Fruit fly (Drosophila melanogaster): Measurements from ENCODE around the gene Sf3b5.

The Sf3b5 gene

DNA sequence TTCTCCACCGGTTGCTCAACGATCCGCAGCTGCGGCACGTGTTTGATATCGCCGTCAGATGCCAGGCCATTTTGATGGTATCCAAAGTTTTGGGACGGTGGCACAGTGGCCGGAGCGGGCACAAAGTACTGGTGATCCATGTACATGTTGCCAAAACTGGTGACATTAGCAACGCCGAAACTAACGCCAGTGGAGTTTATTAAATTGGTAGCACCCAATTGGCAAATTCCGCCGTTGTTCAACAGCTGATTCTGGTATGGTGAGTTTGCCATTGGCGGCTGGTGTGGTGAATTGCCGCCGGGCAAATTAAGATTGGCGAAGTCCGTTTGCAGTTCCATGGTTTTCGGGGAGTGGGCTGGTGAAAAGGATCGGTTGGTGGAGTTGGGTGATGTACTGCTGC lies 31.8 kb upstream of the Sf3b5 start:
- TF ChIP-seq sv (GFP tag; optimal IDR thresholded peaks at IDR 0.05) (no peak), Hr83 (GFP tag; optimal IDR thresholded peaks at IDR 0.05; ENCODE audit: poor library complexity, severe bottlenecking) (no peak), Sp1 (GFP tag; optimal IDR thresholded peaks at IDR 0.05) (no peak), jim (GFP tag; optimal IDR thresholded peaks at IDR 0.05) (no peak), Dfd (GFP tag; optimal IDR thresholded peaks at IDR 0.05) (no peak), tai (GFP tag; optimal IDR thresholded peaks at IDR 0.05) (no peak), dsf (GFP tag; optimal IDR thresholded peaks at IDR 0.05; ENCODE audit: borderline replicate concordance) (no peak), Myc (optimal IDR thresholded peaks at IDR 0.05) (no peak), brk (GFP tag; optimal IDR thresholded peaks at IDR 0.05) (no peak), CG9705 (GFP tag; optimal IDR thresholded peaks at IDR 0.05) (no peak), woc (GFP tag; optimal IDR thresholded peaks at IDR 0.05) (no peak), N (GFP tag; optimal IDR thresholded peaks at IDR 0.05) (no peak), OdsH (GFP tag; optimal IDR thresholded peaks at IDR 0.05) (no peak), Mio (GFP tag; optimal IDR thresholded peaks at IDR 0.05) (no peak), foxo (GFP tag; optimal IDR thresholded peaks at IDR 0.05) (no peak), lola (GFP tag; optimal IDR thresholded peaks at IDR 0.05) (no peak), dmrt93B (GFP tag; optimal IDR thresholded peaks at IDR 0.05) (no peak)

DNA sequence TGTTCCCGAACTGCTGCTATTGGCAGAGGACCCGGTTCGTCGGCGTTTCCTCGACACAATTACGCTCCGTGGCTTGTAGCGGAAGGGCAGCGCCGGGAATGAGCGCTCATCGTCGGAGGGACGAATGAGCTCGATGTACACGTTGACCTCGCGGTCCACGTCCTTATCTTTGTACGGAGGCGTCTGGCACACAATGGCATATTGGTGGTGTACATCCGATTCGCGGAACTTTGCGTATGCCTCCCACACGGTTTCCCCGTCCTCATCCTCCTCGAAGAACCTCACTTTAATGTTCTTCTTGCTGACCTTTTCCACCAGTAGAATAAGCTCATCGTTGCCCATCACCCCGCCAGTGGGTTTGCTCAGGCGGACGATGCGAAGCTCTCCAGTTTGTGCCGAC lies 30.6 kb upstream of the Sf3b5 start:
- TF ChIP-seq GATAd (GFP tag; optimal IDR thresholded peaks at IDR 0.05) (no peak), ey (GFP tag; optimal IDR thresholded peaks at IDR 0.05) (no peak), Hr83 (GFP tag; optimal IDR thresholded peaks at IDR 0.05; ENCODE audit: poor library complexity, severe bottlenecking) (no peak), Myc (optimal IDR thresholded peaks at IDR 0.05) (no peak), Vsx2 (GFP tag; optimal IDR thresholded peaks at IDR 0.05; ENCODE audit: partially characterized antibody) (no peak), Sp1 (GFP tag; optimal IDR thresholded peaks at IDR 0.05) (no peak), Hnf4 (GFP tag; optimal IDR thresholded peaks at IDR 0.05) (no peak), dmrt93B (GFP tag; optimal IDR thresholded peaks at IDR 0.05) (no peak), Rel (GFP tag; optimal IDR thresholded peaks at IDR 0.05) (no peak), Rel (tag; optimal IDR thresholded peaks at IDR 0.05) (no peak), OdsH (GFP tag; optimal IDR thresholded peaks at IDR 0.05) (no peak), Abd-B (GFP tag; optimal IDR thresholded peaks at IDR 0.05) (no peak), lola (GFP tag; optimal IDR thresholded peaks at IDR 0.05) (no peak), tai (GFP tag; optimal IDR thresholded peaks at IDR 0.05) (no peak), Mio (GFP tag; optimal IDR thresholded peaks at IDR 0.05) (no peak), CrebA (GFP tag; optimal IDR thresholded peaks at IDR 0.05; ENCODE audit: borderline replicate concordance) (no peak), brk (GFP tag; optimal IDR thresholded peaks at IDR 0.05) (no peak), jim (GFP tag; optimal IDR thresholded peaks at IDR 0.05) (no peak)

DNA sequence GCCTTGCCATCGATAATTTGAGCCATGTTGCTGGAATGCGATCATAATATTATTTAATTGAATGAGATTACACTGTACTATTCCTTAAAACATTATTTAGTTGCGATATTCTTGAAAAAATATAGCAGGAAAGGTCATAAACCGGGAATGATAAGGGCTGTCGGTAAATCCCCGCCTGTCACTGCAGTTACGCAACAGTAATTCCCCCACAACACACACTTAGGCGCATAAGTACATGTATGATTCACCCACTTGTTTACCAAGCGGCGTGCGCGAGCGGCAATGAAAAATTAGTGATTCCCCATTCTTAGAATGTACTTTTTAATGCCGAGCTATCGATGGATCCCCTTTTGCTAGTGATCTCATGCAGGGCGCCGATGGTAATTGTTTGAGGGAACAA lies 28.5 kb upstream of the Sf3b5 start:
- peak; percentile 52 for TF ChIP-seq h (GFP tag; optimal IDR thresholded peaks at IDR 0.05)
- TF ChIP-seq dl (GFP tag; optimal IDR thresholded peaks at IDR 0.05; ENCODE audit: insufficient read depth in 1 of 2, partially characterized antibody in 2 of 2): no peak

DNA sequence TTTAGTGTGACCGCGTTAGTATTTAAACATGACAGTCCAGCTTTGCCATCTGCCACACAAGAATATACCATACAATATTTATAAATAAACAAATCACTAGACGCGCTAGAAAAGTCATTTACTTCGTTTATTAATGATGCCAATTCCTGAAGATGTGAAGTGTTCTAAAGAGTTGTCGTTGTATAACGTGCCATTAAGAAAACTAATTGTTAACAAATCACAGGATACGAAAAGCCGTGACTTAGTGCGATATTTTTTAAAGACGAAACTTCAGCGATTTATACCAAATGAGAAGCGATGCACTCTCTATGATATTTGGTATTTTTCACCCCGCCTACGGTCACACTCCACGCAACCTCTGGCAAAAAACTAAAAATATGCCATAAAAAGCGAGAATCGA lies 24.3 kb upstream of the Sf3b5 start, which contains the start of gene neur:
neur (minus strand) TSS at position 24 of the 400 bp plus-strand sequence.
- TF ChIP-seq br (GFP tag; optimal IDR thresholded peaks at IDR 0.05): no peak
- TF ChIP-seq GATAd (GFP tag; optimal IDR thresholded peaks at IDR 0.05): no peak
- no peak for TF ChIP-seq sage (GFP tag; optimal IDR thresholded peaks at IDR 0.05)
- TF ChIP-seq tai (GFP tag; optimal IDR thresholded peaks at IDR 0.05): no peak
- TF ChIP-seq Sp1 (GFP tag; optimal IDR thresholded peaks at IDR 0.05): peak; percentile 25
- no peak for TF ChIP-seq foxo (GFP tag; optimal IDR thresholded peaks at IDR 0.05)
- TF ChIP-seq Dif (GFP tag; optimal IDR thresholded peaks at IDR 0.05; ENCODE audit: partially characterized antibody): no peak
- TF ChIP-seq dsf (GFP tag; optimal IDR thresholded peaks at IDR 0.05; ENCODE audit: borderline replicate concordance): no peak
- TF ChIP-seq Abd-B (GFP tag; optimal IDR thresholded peaks at IDR 0.05): no peak
- TF ChIP-seq jim (GFP tag; optimal IDR thresholded peaks at IDR 0.05): no peak
- TF ChIP-seq Hnf4 (GFP tag; optimal IDR thresholded peaks at IDR 0.05): no peak
- TF ChIP-seq Jra (GFP tag; optimal IDR thresholded peaks at IDR 0.05): no peak
- TF ChIP-seq dl (GFP tag; optimal IDR thresholded peaks at IDR 0.05; ENCODE audit: insufficient read depth in 1 of 2, partially characterized antibody in 2 of 2): no peak
- TF ChIP-seq usp (GFP tag; optimal IDR thresholded peaks at IDR 0.05): no peak
- no peak for TF ChIP-seq Hr78 (GFP tag; optimal IDR thresholded peaks at IDR 0.05)
- TF ChIP-seq rgr (GFP tag; optimal IDR thresholded peaks at IDR 0.05): peak; percentile 34
- no peak for TF ChIP-seq Vsx2 (GFP tag; optimal IDR thresholded peaks at IDR 0.05; ENCODE audit: partially characterized antibody)
- TF ChIP-seq brk (GFP tag; optimal IDR thresholded peaks at IDR 0.05): no peak
- TF ChIP-seq psq (GFP tag; optimal IDR thresholded peaks at IDR 0.05): peak; percentile 9
- peak; percentile 44 for TF ChIP-seq woc (GFP tag; optimal IDR thresholded peaks at IDR 0.05)
- no peak for TF ChIP-seq Myc (optimal IDR thresholded peaks at IDR 0.05)
- TF ChIP-seq Hr83 (GFP tag; optimal IDR thresholded peaks at IDR 0.05; ENCODE audit: poor library complexity, severe bottlenecking): no peak
- TF ChIP-seq Dfd (GFP tag; optimal IDR thresholded peaks at IDR 0.05): no peak
- TF ChIP-seq Rel (GFP tag; optimal IDR thresholded peaks at IDR 0.05): no peak
- TF ChIP-seq Rel (tag; optimal IDR thresholded peaks at IDR 0.05): no peak
- no peak for TF ChIP-seq dmrt93B (GFP tag; optimal IDR thresholded peaks at IDR 0.05)
- TF ChIP-seq HLH106 (tag; optimal IDR thresholded peaks at IDR 0.05): peak; percentile 36
- TF ChIP-seq lola (GFP tag; optimal IDR thresholded peaks at IDR 0.05): no peak
- no peak for TF ChIP-seq sv (GFP tag; optimal IDR thresholded peaks at IDR 0.05)
- peak; percentile 10 for TF ChIP-seq CG9705 (GFP tag; optimal IDR thresholded peaks at IDR 0.05)
- TF ChIP-seq Mio (GFP tag; optimal IDR thresholded peaks at IDR 0.05): no peak
- no peak for TF ChIP-seq N (GFP tag; optimal IDR thresholded peaks at IDR 0.05)
- no peak for TF ChIP-seq fru (GFP tag; optimal IDR thresholded peaks at IDR 0.05)
- TF ChIP-seq CrebA (GFP tag; optimal IDR thresholded peaks at IDR 0.05; ENCODE audit: borderline replicate concordance): no peak
- TF ChIP-seq CG32264 (GFP tag; optimal IDR thresholded peaks at IDR 0.05): no peak
- TF ChIP-seq OdsH (GFP tag; optimal IDR thresholded peaks at IDR 0.05): no peak
- peak; percentile 38 for TF ChIP-seq h (GFP tag; optimal IDR thresholded peaks at IDR 0.05)
- TF ChIP-seq ey (GFP tag; optimal IDR thresholded peaks at IDR 0.05): no peak
- TF ChIP-seq pan (optimal IDR thresholded peaks at IDR 0.05): no peak
